Comparison of ENCODE assay signal across 1 fruit fly cellular context in genomic region chr3L:18038122-18038762, dm6.
A peak's percentile ranks its signal among the peaks of the same experiment; 100 is the strongest.
TF ChIP-seq lines count a peak whose summit lies in the region.

No protein-coding gene starts in this region.

TF ChIP-seq in whole organism, prepupa, 60 proteins besides CTCF, POLR2A, EP300 and RAD21 (continued from another document):
- TF ChIP-seq CG4318 (GFP tag; optimal IDR thresholded peaks at IDR 0.05; lab: Kevin White, UChicago) (no peak), dac (GFP tag; optimal IDR thresholded peaks at IDR 0.05; lab: Kevin White, UChicago) (no peak), CG34406 (GFP tag; optimal IDR thresholded peaks at IDR 0.05; lab: Kevin White, UChicago) (peak; percentile 25), Sox102F (GFP tag; optimal IDR thresholded peaks at IDR 0.05; lab: Kevin White, UChicago) (peak; percentile 55), Smox (GFP tag; optimal IDR thresholded peaks at IDR 0.05; lab: Kevin White, UChicago) (peak; percentile 52), Ets21C (GFP tag; optimal IDR thresholded peaks at IDR 0.05; lab: Kevin White, UChicago) (peak; percentile 16), CG11902 (GFP tag; optimal IDR thresholded peaks at IDR 0.05; lab: Kevin White, UChicago) (no peak), CG10631 (GFP tag; optimal IDR thresholded peaks at IDR 0.05; lab: Kevin White, UChicago) (peak; percentile 57), CG6792 (GFP tag; optimal IDR thresholded peaks at IDR 0.05; lab: Kevin White, UChicago) (no peak), OdsH (GFP tag; optimal IDR thresholded peaks at IDR 0.05; lab: Kevin White, UChicago) (peak; percentile 32), Hr39 (GFP tag; optimal IDR thresholded peaks at IDR 0.05; lab: Kevin White, UChicago) (peak; percentile 46), CG16779 (tag; optimal IDR thresholded peaks at IDR 0.05; lab: Kevin White, UChicago) (no peak), Blimp-1 (GFP tag; optimal IDR thresholded peaks at IDR 0.05; lab: Kevin White, UChicago) (no peak), Gug (GFP tag; IDR thresholded peaks at IDR 0.05; lab: Robert Waterston, UW) (no peak), salr (GFP tag; optimal IDR thresholded peaks at IDR 0.05; lab: Kevin White, UChicago) (no peak), CG6808 (GFP tag; optimal IDR thresholded peaks at IDR 0.05; lab: Kevin White, UChicago) (peak; percentile 60), CG1621 (tag; optimal IDR thresholded peaks at IDR 0.05; lab: Kevin White, UChicago) (no peak), Ets96B (tag; optimal IDR thresholded peaks at IDR 0.05; lab: Kevin White, UChicago) (peak; percentile 67), lz (GFP tag; optimal IDR thresholded peaks at IDR 0.05; lab: Kevin White, UChicago) (peak; percentile 42), cyc (GFP tag; optimal IDR thresholded peaks at IDR 0.05; lab: Kevin White, UChicago) (peak; percentile 59), CG11294 (GFP tag; IDR thresholded peaks at IDR 0.05; lab: Robert Waterston, UW) (no peak), Lpt (GFP tag; optimal IDR thresholded peaks at IDR 0.05; lab: Kevin White, UChicago) (no peak), CG3919 (GFP tag; optimal IDR thresholded peaks at IDR 0.05; lab: Kevin White, UChicago) (peak; percentile 56), Hr4 (GFP tag; optimal IDR thresholded peaks at IDR 0.05; lab: Kevin White, UChicago) (no peak), pdm3 (GFP tag; optimal IDR thresholded peaks at IDR 0.05; lab: Kevin White, UChicago) (peak; percentile 27), esn (GFP tag; optimal IDR thresholded peaks at IDR 0.05; lab: Kevin White, UChicago) (peak; percentile 54), eg (GFP tag; IDR thresholded peaks at IDR 0.05; lab: Robert Waterston, UW) (no peak), CG10669 (GFP tag; optimal IDR thresholded peaks at IDR 0.05; lab: Kevin White, UChicago) (peak; percentile 64), vri (GFP tag; optimal IDR thresholded peaks at IDR 0.05; lab: Kevin White, UChicago) (peak; percentile 69), svp (GFP tag; lab: Kevin White, UChicago) (peak; percentile 63), ss (GFP tag; optimal IDR thresholded peaks at IDR 0.05; lab: Kevin White, UChicago) (peak; percentile 40 to 59), Eip93F (GFP tag; optimal IDR thresholded peaks at IDR 0.05; lab: Kevin White, UChicago) (no peak)
